Worm (Caenorhabditis elegans): ENCODE data around the gene phy-3.

DNA sequence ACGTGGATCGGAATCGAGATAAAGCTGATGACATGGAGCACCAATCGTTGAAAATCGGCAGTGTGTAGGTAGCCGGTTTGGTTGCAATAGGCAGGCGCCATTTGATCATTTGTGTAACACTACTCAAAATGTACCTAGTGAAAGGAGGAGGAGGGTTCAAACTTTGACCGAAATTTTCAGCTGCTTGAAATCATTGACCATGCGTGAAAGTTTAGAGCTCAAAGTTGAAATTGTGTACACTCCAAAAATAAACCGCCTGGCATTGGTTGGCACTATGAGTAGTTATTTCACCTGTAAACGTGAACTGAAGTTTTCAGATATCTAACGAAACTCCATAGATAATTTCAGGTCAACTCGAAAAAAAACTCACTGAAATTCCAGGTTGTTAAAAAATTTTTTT lies 1.0 kb upstream of the phy-3 start, which contains the start of gene srh-215:
- no peak for TF ChIP-seq dao-5 (tag; optimal IDR thresholded peaks at IDR 0.05)
- TF ChIP-seq him-1 (tag; optimal IDR thresholded peaks at IDR 0.05), result no peak
- TF ChIP-seq W03F9.2 (tag; optimal IDR thresholded peaks at IDR 0.05), result no peak

Data from whole organism, L4/young adult.